Fruit fly (Drosophila melanogaster) ovary, adult (tissue): ENCODE data around the gene dcma.

Experiments
- CG17801 ChIP-seq: fragments of 200-800 bp; optimal IDR thresholded peaks from 2 replicates; lab custom pipeline; 2019; ENCODE audit warnings: missing biosample characterization, mild to moderate bottlenecking, missing genetic modification characterization, moderate library complexity; ENCODE audit not compliant: partially characterized antibody

Gene dcma

dm6 chr2L:4694421-4694820 lies at the start of gene dcma:
Gene dcma, plus strand, starts transcription at chr2L:4694721.
- no peak for TF ChIP-seq CG17801

dm6 chr2L:4646751-4647150 lies 47.8 kb upstream of the dcma start, which contains the start of gene CG43798:
Gene CG43798, plus strand, starts transcription at chr2L:4647051.
- TF ChIP-seq CG17801 = no peak

dm6 chr2L:4648804-4649203 lies 45.7 kb upstream of the dcma start:
- TF ChIP-seq CG17801 = no peak

- TF ChIP-seq CG17801 = no peak
These were observed 43.6 kb upstream of the dcma start, which contains the start of gene CG3355 for dm6 chr2L:4650752-4651453. Gene CG3355, plus strand, starts transcription at chr2L:4651403.

dm6 chr2L:4660932-4661331 lies 33.6 kb upstream of the dcma start:
- no peak for TF ChIP-seq CG17801

- no peak for TF ChIP-seq CG17801
These were observed 12.1 kb upstream of the dcma start, which contains the start of gene CG11929 for dm6 chr2L:4682377-4682776. Gene CG11929, plus strand, starts transcription at chr2L:4682677.

- TF ChIP-seq CG17801 = no peak
These were observed 10.2 kb upstream of the dcma start, which contains the start of gene Elba1 for dm6 chr2L:4684361-4684760. Gene Elba1, minus strand, starts transcription at chr2L:4684461.

dm6 chr2L:4687211-4687610 lies 7.3 kb upstream of the dcma start, which contains the start of gene Elba3:
Gene Elba3, plus strand, starts transcription at chr2L:4687511.
- TF ChIP-seq CG17801 = no peak

- no peak for TF ChIP-seq CG17801
These were observed 3.9 kb upstream of the dcma start, which contains the start of gene CG3251 for dm6 chr2L:4690602-4691001. Gene CG3251, minus strand, starts transcription at chr2L:4690702.

dm6 chr2L:4698837-4699236 lies 4.3 kb downstream of the dcma start:
- TF ChIP-seq CG17801 = no peak

- TF ChIP-seq CG17801 = no peak
These were observed 6.9 kb downstream of the dcma start, which contains the start of gene Taf12L for dm6 chr2L:4701385-4701784. Gene Taf12L, minus strand, starts transcription at chr2L:4701485.

- TF ChIP-seq CG17801 = no peak
These were observed 31.5 kb downstream of the dcma start for dm6 chr2L:4726021-4726420.

dm6 chr2L:4734358-4734757 lies 39.8 kb downstream of the dcma start, which contains the start of gene CG15631:
Gene CG15631, minus strand, starts transcription at chr2L:4734458.
- no peak for TF ChIP-seq CG17801

- no peak for TF ChIP-seq CG17801
These were observed 68.1 kb downstream of the dcma start, which contains the start of gene CG42523 for dm6 chr2L:4762595-4762994. Gene CG42523, plus strand, starts transcription at chr2L:4762895.
